Worm (Caenorhabditis elegans) whole organism, L1 larva: ENCODE data around the gene srx-73.

Experiments
- ama-1 ChIP-seq: fragments of 150-350 bp; optimal IDR thresholded peaks from 2 replicates; lab custom pipeline; 2014
- egl-27 ChIP-seq, 2 experiments: fragments of 150-350 bp in 1 of 2; sonication (generic microtip); optimal IDR thresholded peaks; 3 replicates each; lab custom pipeline; 2017 to 2018; ENCODE audit warnings: missing biosample characterization in 2 of 2, missing genetic modification characterization in 2 of 2, missing genetic modification reagents in 2 of 2
- ets-5 ChIP-seq: fragments of 200-800 bp; sonication (Bioruptor generic); IDR thresholded peaks from 2 replicates; pipeline ENCODE4 v1.3.6; 2022; ENCODE audit warnings: missing genetic modification characterization, missing compliant biosample characterization
- lin-15B ChIP-seq: fragments of 150-350 bp; sonication (generic microtip); optimal IDR thresholded peaks from 3 replicates; lab custom pipeline; 2014; ENCODE audit warnings: missing biosample characterization, missing genetic modification characterization
- mdl-1 ChIP-seq, 2 experiments: fragments of 150-350 bp; optimal IDR thresholded peaks; 2 replicates each; lab custom pipeline; 2014 to 2017; ENCODE audit warnings: missing biosample characterization in 2 of 2, missing genetic modification characterization in 2 of 2, inconsistent platforms in 1 of 2
- nhr-28 ChIP-seq: fragments of 150-350 bp; optimal IDR thresholded peaks from 2 replicates; lab custom pipeline; 2014; ENCODE audit warnings: missing biosample characterization, missing genetic modification characterization
- nhr-76 ChIP-seq: sonication (generic microtip); optimal IDR thresholded peaks from 2 replicates; lab custom pipeline; 2017; ENCODE audit warnings: missing biosample characterization, missing genetic modification characterization
- skn-1 ChIP-seq: fragments of 150-350 bp; optimal IDR thresholded peaks from 2 replicates; lab custom pipeline; 2014; ENCODE audit warnings: missing biosample characterization, missing genetic modification characterization
- unc-130 ChIP-seq: fragments of 150-350 bp; optimal IDR thresholded peaks from 2 replicates; lab custom pipeline; 2017; ENCODE audit warnings: missing biosample characterization, missing genetic modification characterization, inconsistent platforms
- xbp-1 ChIP-seq: sonication (generic microtip); optimal IDR thresholded peaks from 2 replicates; lab custom pipeline; 2016; ENCODE audit warnings: missing genetic modification characterization, missing compliant biosample characterization

- TF ChIP-seq egl-27 (tag; optimal IDR thresholded peaks at IDR 0.05; lab: Kevin White, UChicago) (no peak), unc-130 (tag; lab: Kevin White, UChicago) (no peak), lin-15B (tag; lab: Kevin White, UChicago) (no peak), nhr-76 (tag; lab: Kevin White, UChicago) (no peak), mdl-1 (tag; optimal IDR thresholded peaks at IDR 0.05; lab: Kevin White, UChicago) (no peak), skn-1 (no peak), ama-1 (lab: Kevin White, UChicago) (no peak), xbp-1 (tag; lab: Kevin White, UChicago) (no peak), nhr-28 (tag; lab: Kevin White, UChicago) (no peak), ets-5 (GFP tag; lab: Robert Waterston, UW) (no peak)
Measured at ce11 chrV:4681670-4682069, 16.1 kb upstream of the srx-73 start, which contains the start of gene K03B4.4.
